Worm (Caenorhabditis elegans) whole organism, late embryonic: ENCODE data around the gene F09E5.8.

Source experiments
- hlh-15 ChIP-seq: sonication (generic microtip); optimal IDR thresholded peaks from 2 replicates; lab custom pipeline; 2016; ENCODE audit warnings: missing genetic modification characterization, missing compliant biosample characterization
- pag-3 ChIP-seq: sonication (generic microtip); optimal IDR thresholded peaks from 2 replicates; lab custom pipeline; 2016; ENCODE audit warnings: missing compliant biosample characterization, missing genetic modification characterization, borderline replicate concordance
- pros-1 ChIP-seq: fragments of 150-350 bp; optimal IDR thresholded peaks from 2 replicates; lab custom pipeline; 2014; ENCODE audit warnings: missing biosample characterization, missing genetic modification reagents, missing genetic modification characterization
- tbx-2 ChIP-seq: sonication (generic microtip); optimal IDR thresholded peaks from 2 replicates; lab custom pipeline; 2016; ENCODE audit warnings: missing genetic modification characterization, missing compliant biosample characterization

ce11 chrII:5310795-5311194 lies 39.7 kb upstream of the F09E5.8 start:
- TF ChIP-seq pag-3 (tag; lab: Kevin White, UChicago): no peak
- TF ChIP-seq pros-1 (tag; lab: Kevin White, UChicago): no peak
- no peak for TF ChIP-seq hlh-15 (tag; lab: Kevin White, UChicago)
- no peak for TF ChIP-seq tbx-2
